Worm (Caenorhabditis elegans) whole organism, midembryonic: ENCODE data around the gene acdh-10.

Experiments used
- T22C8.4 ChIP-seq: fragments of 200-800 bp; sonication (Bioruptor generic); IDR thresholded peaks from 2 replicates; pipeline ENCODE4 v1.3.6; 2022; ENCODE audit warnings: missing genetic modification characterization, missing compliant biosample characterization
- cog-1 ChIP-seq: sonication (generic microtip); optimal IDR thresholded peaks from 2 replicates; lab custom pipeline; 2016; ENCODE audit warnings: missing genetic modification characterization, missing compliant biosample characterization
- flt-1 ChIP-seq: fragments of 200-800 bp; sonication (Bioruptor generic); IDR thresholded peaks from 2 replicates; pipeline ENCODE4 v1.3.6; 2022; ENCODE audit warnings: missing genetic modification characterization, missing compliant biosample characterization
- klf-2 ChIP-seq: fragments of 200-800 bp; sonication (Bioruptor generic); conservative IDR thresholded peaks from 2 replicates; pipeline ENCODE4 v1.3.6; 2022; ENCODE audit warnings: missing genetic modification reagents, missing genetic modification characterization, missing compliant biosample characterization
- med-1 ChIP-seq: sonication (generic microtip); optimal IDR thresholded peaks from 2 replicates; lab custom pipeline; 2017; ENCODE audit warnings: missing genetic modification characterization, mild to moderate bottlenecking, missing compliant biosample characterization, antibody characterized with exemption, missing genetic modification reagents; ENCODE audit not compliant: insufficient read depth
- ref-1 ChIP-seq: fragments of 200-800 bp; sonication (Bioruptor generic); conservative IDR thresholded peaks from 2 replicates; pipeline ENCODE4 v1.3.6; 2022; ENCODE audit warnings: missing genetic modification reagents, missing genetic modification characterization, missing compliant biosample characterization
- tab-1 ChIP-seq: fragments of 200-800 bp; sonication (Bioruptor generic); IDR thresholded peaks from 2 replicates; pipeline ENCODE4 v1.3.6; 2022; ENCODE audit warnings: missing genetic modification characterization, missing compliant biosample characterization
- ztf-23 ChIP-seq: fragments of 200-800 bp; sonication (Bioruptor generic); IDR thresholded peaks from 2 replicates; pipeline ENCODE4 v1.3.6; 2022; ENCODE audit warnings: missing genetic modification reagents, missing genetic modification characterization, missing compliant biosample characterization
- ztf-29 ChIP-seq: fragments of 200-800 bp; sonication (Bioruptor generic); IDR thresholded peaks from 2 replicates; pipeline ENCODE4 v1.3.6; 2022; ENCODE audit warnings: missing genetic modification reagents, missing genetic modification characterization, missing compliant biosample characterization

- TF ChIP-seq ztf-29: no peak
- no peak for TF ChIP-seq flt-1
- no peak for TF ChIP-seq cog-1 (tag; lab: Kevin White, UChicago)
- no peak for TF ChIP-seq ztf-23 (GFP tag; lab: Robert Waterston, UW)
- no peak for TF ChIP-seq T22C8.4 (GFP tag; lab: Robert Waterston, UW)
- no peak for TF ChIP-seq klf-2 (GFP tag; lab: Robert Waterston, UW)
- TF ChIP-seq med-1: no peak
- no peak for TF ChIP-seq tab-1 (GFP tag; lab: Robert Waterston, UW)
- no peak for TF ChIP-seq ref-1 (GFP tag; lab: Robert Waterston, UW)
These were observed 44.3 kb downstream of the acdh-10 start for ce11 chrX:17170401-17170800.
